Worm (Caenorhabditis elegans) whole organism, mixed stage, embryonic: Measurements from ENCODE around the gene M176.4.

ENCODE experiments used
- M03D4.4 ChIP-seq: sonication (generic microtip); optimal IDR thresholded peaks from 2 replicates; lab custom pipeline; 2017; ENCODE audit warnings: mild to moderate bottlenecking, missing genetic modification characterization, missing compliant biosample characterization
- bed-3 ChIP-seq: fragments of 200-800 bp; sonication (Bioruptor generic); optimal IDR thresholded peaks from 3 replicates; lab custom pipeline; 2018; ENCODE audit warnings: mild to moderate bottlenecking, missing genetic modification characterization, moderate library complexity, missing compliant biosample characterization
- ces-1 ChIP-seq: fragments of 150-350 bp; optimal IDR thresholded peaks from 2 replicates; lab custom pipeline; 2014; ENCODE audit warnings: missing biosample characterization, missing genetic modification reagents, missing genetic modification characterization
- elt-3 ChIP-seq: fragments of 150-350 bp; optimal IDR thresholded peaks from 2 replicates; lab custom pipeline; 2014; ENCODE audit warnings: missing biosample characterization, missing genetic modification characterization
- hlh-1 ChIP-seq: fragments of 150-350 bp; optimal IDR thresholded peaks from 2 replicates; lab custom pipeline; 2014; ENCODE audit warnings: missing biosample characterization, missing genetic modification reagents, missing genetic modification characterization
- lin-13 ChIP-seq: fragments of 150-350 bp; optimal IDR thresholded peaks from 2 replicates; lab custom pipeline; 2014; ENCODE audit warnings: missing biosample characterization, missing genetic modification characterization
- lsy-2 ChIP-seq: fragments of 150-350 bp; optimal IDR thresholded peaks from 2 replicates; lab custom pipeline; 2014; ENCODE audit warnings: missing biosample characterization, missing genetic modification characterization
- nhr-12 ChIP-seq: fragments of 150-350 bp; optimal IDR thresholded peaks from 2 replicates; lab custom pipeline; 2014; ENCODE audit warnings: missing biosample characterization, missing genetic modification characterization
- nhr-237 ChIP-seq: fragments of 150-350 bp; optimal IDR thresholded peaks from 2 replicates; lab custom pipeline; 2014; ENCODE audit warnings: missing biosample characterization, missing genetic modification characterization
- nhr-76 ChIP-seq: sonication (generic microtip); optimal IDR thresholded peaks from 2 replicates; lab custom pipeline; 2017; ENCODE audit warnings: missing biosample characterization, missing genetic modification characterization
- pha-4 ChIP-seq: fragments of 150-350 bp; optimal IDR thresholded peaks from 2 replicates; lab custom pipeline; 2018; ENCODE audit warnings: missing biosample characterization, missing genetic modification reagents, missing genetic modification characterization
- snpc-4 ChIP-seq: fragments of 150-350 bp; optimal IDR thresholded peaks from 2 replicates; lab custom pipeline; 2014; ENCODE audit warnings: missing biosample characterization, missing genetic modification characterization
- unc-62 ChIP-seq: fragments of 150-350 bp; optimal IDR thresholded peaks from 2 replicates; lab custom pipeline; 2014; ENCODE audit warnings: missing biosample characterization, missing genetic modification reagents, missing genetic modification characterization
- ztf-11 ChIP-seq: fragments of 150-350 bp; optimal IDR thresholded peaks from 2 replicates; lab custom pipeline; 2014; ENCODE audit warnings: missing biosample characterization, missing genetic modification characterization

DNA sequence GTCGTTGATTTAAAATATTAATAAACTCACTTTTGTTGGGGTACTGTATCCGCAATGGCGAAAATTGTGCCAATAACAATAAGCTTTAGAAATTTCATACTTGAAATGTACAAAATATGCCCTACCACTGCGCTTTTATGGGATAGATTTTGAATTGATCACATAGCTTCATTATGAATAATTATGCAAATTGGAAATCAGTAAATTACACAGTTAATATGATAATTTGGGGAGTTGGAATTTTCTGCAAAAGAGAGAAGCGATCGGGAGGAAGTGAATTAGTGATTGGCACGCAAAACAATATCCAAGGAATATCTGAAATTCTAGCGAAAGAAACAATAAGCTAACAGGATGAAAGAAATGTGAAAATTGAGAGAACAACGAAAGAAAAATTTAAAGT is 7.9 kb downstream of the M176.4 start, which contains the start of gene M176.10:
- no peak for TF ChIP-seq nhr-237
- TF ChIP-seq snpc-4 (tag; lab: Kevin White, UChicago), result no peak
- no peak for TF ChIP-seq ztf-11 (tag; lab: Kevin White, UChicago)
- no peak for TF ChIP-seq nhr-12 (tag; lab: Kevin White, UChicago)
- TF ChIP-seq pha-4 (tag; lab: Kevin White, UChicago), result no peak
- TF ChIP-seq unc-62 (GFP tag; lab: Kevin White, UChicago), result no peak
- TF ChIP-seq lsy-2 (tag; lab: Kevin White, UChicago), result no peak
- TF ChIP-seq nhr-76 (tag; lab: Kevin White, UChicago), result no peak
- no peak for TF ChIP-seq lin-13 (tag; lab: Kevin White, UChicago)
- TF ChIP-seq hlh-1, result no peak
- no peak for TF ChIP-seq M03D4.4
- TF ChIP-seq elt-3 (tag; lab: Kevin White, UChicago), result no peak
- no peak for TF ChIP-seq ces-1 (GFP tag; lab: Kevin White, UChicago)
- no peak for TF ChIP-seq bed-3
